Worm (Caenorhabditis elegans): ENCODE data around the gene Y54H5A.2.

DNA sequence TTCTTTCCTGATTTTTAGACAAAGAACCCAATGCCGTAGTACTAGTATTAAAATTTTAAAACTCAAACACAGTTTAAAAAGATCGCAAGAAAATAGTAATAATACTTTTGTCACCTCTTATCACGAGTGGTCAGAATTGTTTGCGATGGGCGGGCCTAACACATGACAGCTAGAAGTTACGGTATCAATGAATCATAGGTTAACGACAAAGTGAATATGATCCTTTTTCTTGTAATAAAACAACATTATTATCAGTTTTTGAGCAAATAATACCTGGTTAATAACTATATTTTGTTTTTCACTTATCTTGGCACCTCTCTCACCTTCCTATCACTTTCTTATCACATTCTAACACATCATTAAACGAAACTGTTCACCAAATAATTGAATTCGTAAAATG lies 36.4 kb downstream of the Y54H5A.2 start:
- TF ChIP-seq ama-1 (optimal IDR thresholded peaks at IDR 0.05) (no peak), ceh-13 (GFP tag; optimal IDR thresholded peaks at IDR 0.05) (no peak), aly-1 (tag; optimal IDR thresholded peaks at IDR 0.05) (no peak), sea-1 (GFP tag; conservative IDR thresholded peaks at IDR 0.05) (no peak), hmg-4 (GFP tag; optimal IDR thresholded peaks at IDR 0.05) (no peak), scrt-1 (GFP tag; IDR thresholded peaks at IDR 0.05) (no peak), B0310.2 (tag; optimal IDR thresholded peaks at IDR 0.05) (no peak), tra-4 (tag; optimal IDR thresholded peaks at IDR 0.05) (no peak), ceh-36 (tag; optimal IDR thresholded peaks at IDR 0.05) (no peak), flt-1 (GFP tag; IDR thresholded peaks at IDR 0.05) (no peak), tbx-37 (GFP tag; conservative IDR thresholded peaks at IDR 0.05) (no peak), hmbx-1 (tag; optimal IDR thresholded peaks at IDR 0.05) (no peak)

Data from whole organism, early embryonic.